Worm (Caenorhabditis elegans): ENCODE results near the gene coa-3.
A peak's percentile ranks its signal among the peaks of the same experiment; 100 is the strongest.

Gene coa-3

DNA sequence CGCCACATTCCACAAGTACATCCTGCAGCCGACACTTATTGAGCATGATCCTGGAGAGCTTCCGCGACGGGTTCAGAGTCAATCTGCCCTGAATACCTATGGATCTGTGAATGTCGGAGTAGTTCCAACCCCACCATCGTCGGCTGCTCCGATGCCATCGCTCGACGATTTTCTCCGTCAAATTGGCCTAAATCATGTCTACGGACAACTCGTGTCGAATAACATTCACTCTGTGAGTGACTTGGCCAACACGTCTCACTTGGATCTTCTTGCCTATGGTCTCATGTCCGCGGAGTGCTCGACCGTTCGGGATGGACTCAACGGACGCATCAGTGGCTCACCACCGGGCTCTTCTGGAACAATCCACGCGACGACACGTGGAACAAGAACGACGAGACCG, 12.3 kb downstream of the coa-3 start:
- no peak for TF ChIP-seq F49E8.2 (tag; optimal IDR thresholded peaks at IDR 0.05; ENCODE audit: borderline replicate concordance)
- peak; percentile 97 for TF ChIP-seq aha-1 (tag)

DNA sequence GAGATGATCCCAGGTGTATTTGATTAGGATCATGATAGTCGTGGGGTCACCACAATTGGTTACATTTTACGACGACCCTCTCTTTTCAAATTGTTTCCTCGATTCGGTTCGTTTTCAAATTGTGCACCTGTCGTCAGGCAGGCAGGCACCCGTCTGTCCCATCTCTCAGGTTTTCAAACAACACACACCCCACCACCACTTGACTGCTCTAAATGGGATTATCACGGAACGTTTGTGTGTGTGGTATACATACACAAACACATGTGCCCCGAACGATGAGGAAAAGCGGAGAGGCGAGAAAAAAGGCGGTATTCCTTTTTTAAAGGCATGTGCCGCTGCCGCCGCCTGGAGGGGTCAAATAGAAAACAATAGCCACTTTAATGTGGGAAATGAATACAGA, 17.1 kb downstream of the coa-3 start:
- no peak for TF ChIP-seq ceh-20 (GFP tag; IDR thresholded peaks at IDR 0.05)
- no peak for TF ChIP-seq ceh-28 (tag; optimal IDR thresholded peaks at IDR 0.05)
- TF ChIP-seq hlh-11 (tag; optimal IDR thresholded peaks at IDR 0.05), result no peak

DNA sequence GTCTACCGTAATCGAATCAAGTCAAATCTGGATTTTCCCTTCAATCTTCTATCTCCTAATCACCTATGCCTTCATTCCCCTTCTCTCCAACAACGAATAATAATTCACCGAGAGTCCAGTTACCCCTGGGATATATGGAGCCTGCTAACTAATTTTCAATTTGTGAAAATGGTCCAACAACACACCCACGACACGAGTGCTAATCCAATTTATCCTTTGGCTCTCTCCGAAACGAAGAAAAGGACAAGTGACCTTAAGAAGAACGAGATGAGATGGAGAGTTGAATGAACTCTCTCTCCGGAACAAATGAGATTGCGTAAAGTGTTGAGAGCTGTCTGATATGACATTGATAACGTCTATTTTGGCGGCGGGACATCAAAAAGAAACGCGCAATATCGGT, 18.1 kb downstream of the coa-3 start:
- TF ChIP-seq saeg-2 (GFP tag; IDR thresholded peaks at IDR 0.05) (no peak), unc-62 (GFP tag; optimal IDR thresholded peaks at IDR 0.05 in 1 of 2) (peak in 1 of 2 experiments; percentile 9), unc-62 (tag; optimal IDR thresholded peaks at IDR 0.05) (no peak)

DNA sequence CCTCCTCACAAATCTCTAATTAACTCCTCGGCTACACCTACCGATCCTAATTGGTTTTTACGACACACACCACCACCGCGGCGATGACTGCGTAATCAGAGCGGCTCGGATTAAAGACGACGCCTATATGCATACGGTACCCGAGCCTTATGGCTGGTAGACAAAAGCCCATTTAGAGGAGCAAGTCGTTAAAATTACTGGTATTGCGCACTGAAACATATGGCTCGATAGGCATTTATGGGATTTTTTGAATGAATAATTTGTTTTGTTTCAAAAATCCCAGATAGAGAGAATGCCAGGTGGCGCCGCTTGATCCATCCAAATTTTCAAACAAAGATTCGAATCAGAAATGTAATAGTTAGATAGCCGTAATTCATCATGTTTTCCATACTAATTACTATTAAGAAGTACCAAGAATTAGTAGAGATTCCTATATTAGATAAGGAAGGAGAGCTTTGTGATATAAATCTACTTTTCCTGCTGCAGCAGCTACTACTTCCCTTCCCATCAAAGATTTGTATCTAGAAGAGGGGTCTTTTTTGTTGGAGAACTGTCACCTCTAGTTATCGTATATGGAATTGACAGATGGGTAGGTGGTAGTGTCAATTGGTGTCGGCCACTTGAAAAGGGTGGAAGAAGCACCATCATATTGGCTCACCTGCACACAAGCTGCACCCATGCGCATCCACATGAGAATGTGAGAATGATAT, 19.1 kb downstream of the coa-3 start:
- TF ChIP-seq ctbp-1 (GFP tag; IDR thresholded peaks at IDR 0.05) (0 out of 2 replicates have a peak, but pooled peaks have one; percentile 15), mes-2 (tag; optimal IDR thresholded peaks at IDR 0.05; ENCODE audit: poor library complexity, severe bottlenecking) (no peak), nhr-77 (tag; optimal IDR thresholded peaks at IDR 0.05) (no peak), madf-5 (GFP tag; IDR thresholded peaks at IDR 0.05) (no peak), sdz-12 (GFP tag; optimal IDR thresholded peaks at IDR 0.05) (no peak), saeg-2 (GFP tag; IDR thresholded peaks at IDR 0.05) (no peak), zfp-2 (tag; optimal IDR thresholded peaks at IDR 0.05) (no peak), D1046.2 (GFP tag; IDR thresholded peaks at IDR 0.05) (0 out of 2 replicates have a peak, but pooled peaks have one; percentile 34), R02D3.7 (tag; optimal IDR thresholded peaks at IDR 0.05) (no peak), ceh-32 (tag; optimal IDR thresholded peaks at IDR 0.05; ENCODE audit: poor library complexity) (no peak), aly-2 (tag; optimal IDR thresholded peaks at IDR 0.05) (no peak), dmd-9 (GFP tag; IDR thresholded peaks at IDR 0.05) (no peak), nhr-41 (GFP tag; IDR thresholded peaks at IDR 0.05) (no peak), cey-2 (tag; optimal IDR thresholded peaks at IDR 0.05; ENCODE audit: borderline replicate concordance, insufficient read depth) (no peak), Y105C5A.15 (GFP tag; IDR thresholded peaks at IDR 0.05) (no peak)

DNA sequence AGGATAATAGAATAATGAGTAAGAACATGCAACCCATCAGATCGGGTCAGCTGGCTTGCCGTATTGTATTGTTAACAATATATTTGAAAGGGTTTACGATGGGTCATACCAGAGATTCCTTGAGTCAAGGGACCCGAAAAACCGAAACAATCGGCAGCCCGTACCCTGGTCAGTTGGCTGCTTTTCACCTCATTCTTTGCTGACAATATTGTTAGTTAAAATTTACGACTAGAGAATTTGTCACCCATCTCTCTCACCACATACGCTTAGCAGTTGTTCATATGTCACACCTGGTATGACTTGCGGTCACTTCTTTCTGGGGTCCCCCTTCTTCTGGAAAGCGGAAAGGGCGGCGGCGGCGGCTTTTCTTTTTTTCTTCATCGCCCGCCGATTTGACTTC, 21.3 kb downstream of the coa-3 start:
- TF ChIP-seq unc-62 (GFP tag; optimal IDR thresholded peaks at IDR 0.05 in 1 of 2) (peak in 1 of 2 experiments; percentile 41), unc-62 (tag; optimal IDR thresholded peaks at IDR 0.05) (no peak), nhr-102 (tag; optimal IDR thresholded peaks at IDR 0.05) (no peak), aha-1 (tag) (peak; percentile 68)

DNA sequence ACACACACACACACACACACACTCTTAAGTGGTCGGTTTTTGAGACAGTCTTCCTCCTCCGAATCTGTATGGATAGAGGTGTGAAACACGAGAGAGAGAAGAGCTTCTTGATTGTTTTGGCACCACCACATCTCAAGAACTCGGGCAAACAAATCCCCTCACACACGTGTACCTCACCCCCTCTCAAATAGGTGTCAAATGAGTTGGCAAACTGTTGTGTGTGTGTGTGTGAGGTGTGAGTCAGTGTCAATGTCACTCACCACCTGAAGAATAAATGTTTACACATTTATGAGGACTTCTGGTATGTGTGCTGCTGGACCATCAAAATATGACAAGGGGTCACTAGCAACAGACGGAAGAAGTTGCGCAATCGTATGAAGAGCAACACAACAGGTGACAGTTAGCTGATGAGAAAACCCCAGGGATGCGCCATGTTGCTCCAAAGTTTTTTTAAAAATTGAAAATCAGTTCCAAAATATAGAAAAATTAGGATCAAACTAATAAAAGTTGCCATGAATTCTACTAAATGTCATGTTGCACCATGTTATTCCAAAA, 22.4 kb downstream of the coa-3 start:
- TF ChIP-seq nhr-11 (tag; optimal IDR thresholded peaks at IDR 0.05) (no peak), mxl-2 (GFP tag; conservative IDR thresholded peaks at IDR 0.05) (no peak), ZK337.2 (GFP tag; IDR thresholded peaks at IDR 0.05) (no peak), spr-3 (GFP tag; optimal IDR thresholded peaks at IDR 0.05) (no peak), unc-130 (GFP tag; optimal IDR thresholded peaks at IDR 0.05) (no peak), F26F4.8 (GFP tag; conservative IDR thresholded peaks at IDR 0.05) (no peak), ceh-20 (GFP tag; IDR thresholded peaks at IDR 0.05) (no peak)

All from whole organism, L4 larva.